Worm (Caenorhabditis elegans) whole organism, L4 larva: Measurements from ENCODE around the gene zip-3.
A peak's percentile ranks its signal among the peaks of the same experiment; 100 is the strongest.

Source experiments
- D1046.2 ChIP-seq: fragments of 200-800 bp; sonication (Bioruptor generic); IDR thresholded peaks from 2 replicates; pipeline ENCODE4 v1.3.6; 2022; ENCODE audit warnings: missing genetic modification characterization, missing compliant biosample characterization
- R02D3.7 ChIP-seq: fragments of 150-350 bp; sonication (generic microtip); optimal IDR thresholded peaks from 3 replicates; lab custom pipeline; 2014; ENCODE audit warnings: missing biosample characterization, missing genetic modification characterization
- aly-2 ChIP-seq: sonication (generic microtip); optimal IDR thresholded peaks from 2 replicates; lab custom pipeline; 2018; ENCODE audit warnings: missing biosample characterization, missing genetic modification characterization
- arid-1 ChIP-seq: fragments of 200-800 bp; sonication (Bioruptor generic); conservative IDR thresholded peaks from 2 replicates; pipeline ENCODE4 v1.3.6; 2022; ENCODE audit warnings: missing genetic modification reagents, missing genetic modification characterization, missing compliant biosample characterization
- ceh-20 ChIP-seq: fragments of 200-800 bp; sonication (Bioruptor generic); IDR thresholded peaks from 2 replicates; pipeline ENCODE4 v1.3.6; 2022; ENCODE audit warnings: missing genetic modification reagents, missing genetic modification characterization, missing compliant biosample characterization
- ceh-28 ChIP-seq: fragments of 150-350 bp; optimal IDR thresholded peaks from 2 replicates; lab custom pipeline; 2014; ENCODE audit warnings: missing biosample characterization, missing genetic modification reagents, missing genetic modification characterization
- ceh-44 ChIP-seq: fragments of 200-800 bp; sonication (Bioruptor generic); IDR thresholded peaks from 2 replicates; pipeline ENCODE4 v1.3.6; 2022; ENCODE audit warnings: missing genetic modification reagents, missing genetic modification characterization, missing compliant biosample characterization
- cey-2 ChIP-seq: sonication (generic microtip); optimal IDR thresholded peaks from 3 replicates; lab custom pipeline; 2017; ENCODE audit warnings: missing genetic modification characterization, mild to moderate bottlenecking, missing compliant biosample characterization, antibody characterized with exemption, borderline replicate concordance; ENCODE audit not compliant: insufficient read depth
- ctbp-1 ChIP-seq: fragments of 200-800 bp; sonication (Bioruptor generic); IDR thresholded peaks from 2 replicates; pipeline ENCODE4 v1.3.6; 2022; ENCODE audit warnings: missing genetic modification reagents, missing genetic modification characterization, missing compliant biosample characterization
- daf-16 ChIP-seq, 3 experiments: sonication (generic microtip); optimal IDR thresholded peaks; 2 replicates each; lab custom pipeline; 2016 to 2017; ENCODE audit warnings: missing genetic modification characterization in 3 of 3, missing genetic modification reagents in 3 of 3, mild to moderate bottlenecking in 2 of 3, missing compliant biosample characterization in 2 of 3, missing biosample characterization in 1 of 3, moderate library complexity in 1 of 3
- duxl-1 ChIP-seq: sonication (generic microtip); optimal IDR thresholded peaks from 2 replicates; lab custom pipeline; 2016; ENCODE audit warnings: mild to moderate bottlenecking, missing genetic modification characterization, moderate library complexity, missing compliant biosample characterization; ENCODE audit not compliant: poor library complexity
- dve-1 ChIP-seq: sonication (generic microtip); optimal IDR thresholded peaks from 2 replicates; lab custom pipeline; 2017; ENCODE audit warnings: antibody characterized with exemption, mild to moderate bottlenecking, missing genetic modification characterization, missing compliant biosample characterization; ENCODE audit not compliant: insufficient read depth
- hlh-30 ChIP-seq: sonication (generic microtip); optimal IDR thresholded peaks from 2 replicates; lab custom pipeline; 2017; ENCODE audit warnings: antibody characterized with exemption, mild to moderate bottlenecking, missing genetic modification characterization, missing compliant biosample characterization; ENCODE audit not compliant: insufficient read depth
- lin-1 ChIP-seq: fragments of 200-800 bp; sonication (Bioruptor generic); IDR thresholded peaks from 2 replicates; pipeline ENCODE4 v1.3.6; 2022; ENCODE audit warnings: missing genetic modification reagents, missing genetic modification characterization, missing compliant biosample characterization
- lin-38 ChIP-seq: fragments of 200-800 bp; sonication (Bioruptor generic); IDR thresholded peaks from 2 replicates; pipeline ENCODE4 v1.3.6; 2022; ENCODE audit warnings: missing genetic modification reagents, missing genetic modification characterization, missing compliant biosample characterization
- mep-1 ChIP-seq: fragments of 150-350 bp; sonication (generic microtip); optimal IDR thresholded peaks from 3 replicates; lab custom pipeline; 2014; ENCODE audit warnings: missing biosample characterization, missing genetic modification characterization
- nhr-28 ChIP-seq: fragments of 150-350 bp; optimal IDR thresholded peaks from 2 replicates; lab custom pipeline; 2014; ENCODE audit warnings: missing biosample characterization, missing genetic modification characterization
- nhr-41 ChIP-seq: fragments of 200-800 bp; sonication (Bioruptor generic); IDR thresholded peaks from 2 replicates; pipeline ENCODE4 v1.3.6; 2022; ENCODE audit warnings: missing genetic modification reagents, missing genetic modification characterization, missing compliant biosample characterization
- nhr-42 ChIP-seq: fragments of 200-800 bp; sonication (Bioruptor generic); IDR thresholded peaks from 2 replicates; pipeline ENCODE4 v1.3.6; 2022; ENCODE audit warnings: missing genetic modification characterization, missing compliant biosample characterization
- php-3 ChIP-seq: fragments of 200-800 bp; sonication (Bioruptor generic); IDR thresholded peaks from 2 replicates; pipeline ENCODE4 v1.3.6; 2022; ENCODE audit warnings: missing genetic modification reagents, missing genetic modification characterization, missing compliant biosample characterization
- pqm-1 ChIP-seq: sonication (generic microtip); optimal IDR thresholded peaks from 2 replicates; lab custom pipeline; 2017; ENCODE audit warnings: missing biosample characterization, missing genetic modification characterization
- saeg-2 ChIP-seq: fragments of 200-800 bp; sonication (Bioruptor generic); IDR thresholded peaks from 2 replicates; pipeline ENCODE4 v1.3.6; 2022; ENCODE audit warnings: missing genetic modification reagents, missing genetic modification characterization, missing compliant biosample characterization
- set-16 ChIP-seq: fragments of 200-800 bp; sonication (Bioruptor generic); IDR thresholded peaks from 2 replicates; pipeline ENCODE4 v1.3.6; 2022; ENCODE audit warnings: missing genetic modification reagents, missing genetic modification characterization, missing compliant biosample characterization
- skn-1 ChIP-seq: fragments of 150-350 bp; optimal IDR thresholded peaks from 2 replicates; lab custom pipeline; 2014; ENCODE audit warnings: missing biosample characterization, missing genetic modification characterization
- snpc-1.2 ChIP-seq: fragments of 200-800 bp; sonication (Bioruptor generic); IDR thresholded peaks from 2 replicates; pipeline ENCODE4 v1.3.6; 2022; ENCODE audit warnings: missing genetic modification reagents, missing genetic modification characterization, missing compliant biosample characterization
- snpc-4 ChIP-seq: fragments of 150-350 bp; optimal IDR thresholded peaks from 2 replicates; lab custom pipeline; 2014; ENCODE audit warnings: missing biosample characterization, missing genetic modification characterization
- tra-1 ChIP-seq: fragments of 200-800 bp; sonication (Bioruptor generic); IDR thresholded peaks from 2 replicates; pipeline ENCODE4 v1.3.6; 2022; ENCODE audit warnings: missing genetic modification reagents, missing genetic modification characterization, missing compliant biosample characterization
- unc-62 ChIP-seq, 3 experiments: fragments of 150-350 bp in 1 of 3; sonication (generic microtip); optimal IDR thresholded peaks in 2 of 3; peaks in 1 of 3; 1 replicate in 1 of 3; 2 replicates in 2 of 3; lab custom pipeline; 2014 to 2017; ENCODE audit warnings: missing biosample characterization in 3 of 3, missing genetic modification characterization in 3 of 3, missing genetic modification reagents in 3 of 3, missing genotype in 1 of 3
- ztf-11 ChIP-seq: fragments of 150-350 bp; optimal IDR thresholded peaks from 2 replicates; lab custom pipeline; 2014; ENCODE audit warnings: missing biosample characterization, missing genetic modification characterization

zip-3 gene

ce11 chrII:13949290-13949689, 8.0 kb downstream of the zip-3 start, which contains the start of gene sre-44:
Gene sre-44 (plus strand): TSS chrII:13949590.
- TF ChIP-seq nhr-28 (no peak), snpc-1.2 (GFP tag; lab: Robert Waterston, UW) (no peak), set-16 (GFP tag; lab: Robert Waterston, UW) (no peak), aly-2 (tag; lab: Kevin White, UChicago) (no peak), ztf-11 (tag; lab: Kevin White, UChicago) (no peak), ceh-44 (GFP tag; lab: Robert Waterston, UW) (no peak), unc-62 (GFP tag; optimal IDR thresholded peaks at IDR 0.05 in 1 of 2; lab: Kevin White, UChicago) (no peak), unc-62 (tag; optimal IDR thresholded peaks at IDR 0.05; lab: Kevin White, UChicago) (no peak), mep-1 (tag; lab: Kevin White, UChicago) (no peak), skn-1 (tag; lab: Kevin White, UChicago) (no peak), R02D3.7 (tag; lab: Kevin White, UChicago) (no peak), hlh-30 (no peak)

- TF ChIP-seq lin-38 (GFP tag; lab: Robert Waterston, UW): peak; percentile 37; the same call in 1 of the 2 replicates
Observed at ce11 chrII:13946455-13947093, 10.7 kb downstream of the zip-3 start.

ce11 chrII:13945527-13945926, 11.7 kb downstream of the zip-3 start:
- TF ChIP-seq dve-1 (peak; percentile 24), nhr-28 (peak; percentile 2), saeg-2 (GFP tag; lab: Robert Waterston, UW) (no peak), arid-1 (GFP tag; lab: Robert Waterston, UW) (no peak), pqm-1 (tag; lab: Kevin White, UChicago) (peak; percentile 59), unc-62 (GFP tag; optimal IDR thresholded peaks at IDR 0.05 in 1 of 2; lab: Kevin White, UChicago) (no peak), unc-62 (tag; optimal IDR thresholded peaks at IDR 0.05; lab: Kevin White, UChicago) (no peak), nhr-41 (no peak), ceh-20 (no peak), cey-2 (tag; lab: Kevin White, UChicago) (no peak), set-16 (GFP tag; lab: Robert Waterston, UW) (no peak), php-3 (GFP tag; lab: Robert Waterston, UW) (peak; percentile 55; the same call in 1 of the 2 replicates), daf-16 (GFP tag; optimal IDR thresholded peaks at IDR 0.05; lab: Kevin White, UChicago) (no peak), daf-16 (tag; optimal IDR thresholded peaks at IDR 0.05; lab: Kevin White, UChicago) (peak; percentile 38), mep-1 (tag; lab: Kevin White, UChicago) (no peak), duxl-1 (no peak)

ce11 chrII:13939531-13939930, 17.7 kb downstream of the zip-3 start, which contains the start of gene W07G1.1:
Gene W07G1.1 (minus strand): TSS chrII:13939631.
- no peak for TF ChIP-seq duxl-1
- TF ChIP-seq unc-62 (GFP tag; optimal IDR thresholded peaks at IDR 0.05 in 1 of 2; lab: Kevin White, UChicago): peak in 1 of 2 experiments; percentile 15
- TF ChIP-seq unc-62 (tag; optimal IDR thresholded peaks at IDR 0.05; lab: Kevin White, UChicago): no peak

ce11 chrII:13938290-13938689, 19.0 kb downstream of the zip-3 start:
- TF ChIP-seq snpc-4 (no peak), tra-1 (GFP tag; lab: Robert Waterston, UW) (no peak), nhr-42 (GFP tag; lab: Robert Waterston, UW) (peak; percentile 11; the same call in 1 of the 2 replicates), D1046.2 (peak; percentile 52; the same call in 1 of the 2 replicates), arid-1 (GFP tag; lab: Robert Waterston, UW) (no peak), set-16 (GFP tag; lab: Robert Waterston, UW) (peak; percentile 82), dve-1 (no peak), unc-62 (GFP tag; optimal IDR thresholded peaks at IDR 0.05 in 1 of 2; lab: Kevin White, UChicago) (peak in 1 of 2 experiments; percentile 18), unc-62 (tag; optimal IDR thresholded peaks at IDR 0.05; lab: Kevin White, UChicago) (no peak), ctbp-1 (no peak), ceh-28 (tag; lab: Kevin White, UChicago) (peak; percentile 47), lin-1 (no peak)
- TF ChIP-seq, all 104 proteins: peak for 5
